Worm (Caenorhabditis elegans) whole organism, mixed stage, embryonic: ENCODE measurements around the gene iglr-1.

Source experiments
- M03D4.4 ChIP-seq: sonication (generic microtip); optimal IDR thresholded peaks from 2 replicates; lab custom pipeline; 2017; ENCODE audit warnings: mild to moderate bottlenecking, missing genetic modification characterization, missing compliant biosample characterization
- bed-3 ChIP-seq: fragments of 200-800 bp; sonication (Bioruptor generic); optimal IDR thresholded peaks from 3 replicates; lab custom pipeline; 2018; ENCODE audit warnings: mild to moderate bottlenecking, missing genetic modification characterization, moderate library complexity, missing compliant biosample characterization
- blmp-1 ChIP-seq: fragments of 150-350 bp; optimal IDR thresholded peaks from 2 replicates; lab custom pipeline; 2014; ENCODE audit warnings: missing biosample characterization, missing genetic modification characterization
- elt-1 ChIP-seq: sonication (generic microtip); optimal IDR thresholded peaks from 2 replicates; lab custom pipeline; 2017; ENCODE audit warnings: missing genetic modification characterization, mild to moderate bottlenecking, missing compliant biosample characterization, antibody characterized with exemption, moderate library complexity, borderline replicate concordance; ENCODE audit not compliant: insufficient read depth
- elt-3 ChIP-seq: fragments of 150-350 bp; optimal IDR thresholded peaks from 2 replicates; lab custom pipeline; 2014; ENCODE audit warnings: missing biosample characterization, missing genetic modification characterization
- lin-13 ChIP-seq: fragments of 150-350 bp; optimal IDR thresholded peaks from 2 replicates; lab custom pipeline; 2014; ENCODE audit warnings: missing biosample characterization, missing genetic modification characterization
- mab-5 ChIP-seq: fragments of 150-350 bp; optimal IDR thresholded peaks from 2 replicates; lab custom pipeline; 2014; ENCODE audit warnings: missing biosample characterization, missing genetic modification characterization
- mep-1 ChIP-seq: fragments of 150-350 bp; optimal IDR thresholded peaks from 2 replicates; lab custom pipeline; 2017; ENCODE audit warnings: missing biosample characterization, missing genetic modification reagents, missing genetic modification characterization, inconsistent platforms
- nhr-237 ChIP-seq: fragments of 150-350 bp; optimal IDR thresholded peaks from 2 replicates; lab custom pipeline; 2014; ENCODE audit warnings: missing biosample characterization, missing genetic modification characterization
- nhr-76 ChIP-seq: sonication (generic microtip); optimal IDR thresholded peaks from 2 replicates; lab custom pipeline; 2017; ENCODE audit warnings: missing biosample characterization, missing genetic modification characterization
- snpc-4 ChIP-seq: fragments of 150-350 bp; optimal IDR thresholded peaks from 2 replicates; lab custom pipeline; 2014; ENCODE audit warnings: missing biosample characterization, missing genetic modification characterization
- tbx-8 ChIP-seq: fragments of 200-800 bp; sonication (Bioruptor generic); optimal IDR thresholded peaks from 2 replicates; lab custom pipeline; 2018; ENCODE audit warnings: mild to moderate bottlenecking, missing genetic modification characterization, moderate library complexity, missing compliant biosample characterization
- unc-39 ChIP-seq: fragments of 150-350 bp; optimal IDR thresholded peaks from 2 replicates; lab custom pipeline; 2014; ENCODE audit warnings: missing biosample characterization, missing genetic modification characterization

- TF ChIP-seq M03D4.4 (no peak), blmp-1 (tag; lab: Kevin White, UChicago) (no peak), elt-3 (no peak), unc-39 (tag; lab: Kevin White, UChicago) (no peak), bed-3 (GFP tag; lab: Kevin White, UChicago) (no peak), nhr-237 (tag; lab: Kevin White, UChicago) (no peak), elt-1 (tag; lab: Kevin White, UChicago) (no peak), snpc-4 (no peak), lin-13 (tag; lab: Kevin White, UChicago) (peak; percentile 53), tbx-8 (GFP tag; lab: Kevin White, UChicago) (no peak), mep-1 (tag; lab: Kevin White, UChicago) (no peak), mab-5 (tag; lab: Kevin White, UChicago) (no peak), nhr-76 (tag; lab: Kevin White, UChicago) (no peak)
Measured at ce11 chrX:14946464-14947354, 44.5 kb downstream of the iglr-1 start.
